Worm (Caenorhabditis elegans) whole organism, late embryonic: ENCODE results near the gene fbxb-55.
A peak's percentile ranks its signal among the peaks of the same experiment; 100 is the strongest.

Experiments used
- C08G9.2 ChIP-seq: sonication (generic microtip); optimal IDR thresholded peaks from 2 replicates; lab custom pipeline; 2016; ENCODE audit warnings: mild to moderate bottlenecking, missing genetic modification characterization, moderate library complexity, missing compliant biosample characterization
- C38D4.7 ChIP-seq: fragments of 200-800 bp; sonication (Bioruptor generic); optimal IDR thresholded peaks from 2 replicates; lab custom pipeline; 2018; ENCODE audit warnings: mild to moderate bottlenecking, missing genetic modification characterization, moderate library complexity, missing compliant biosample characterization
- K02D7.2 ChIP-seq: sonication (generic microtip); optimal IDR thresholded peaks from 2 replicates; lab custom pipeline; 2017; ENCODE audit warnings: mild to moderate bottlenecking, missing genetic modification characterization, missing compliant biosample characterization
- K09A11.1 ChIP-seq: sonication (generic microtip); optimal IDR thresholded peaks from 2 replicates; lab custom pipeline; 2017; ENCODE audit warnings: antibody characterized with exemption, mild to moderate bottlenecking, missing genetic modification characterization, missing compliant biosample characterization; ENCODE audit not compliant: insufficient read depth
- T23F11.4 ChIP-seq: fragments of 200-800 bp; sonication (Bioruptor generic); optimal IDR thresholded peaks from 2 replicates; lab custom pipeline; 2018; ENCODE audit warnings: mild to moderate bottlenecking, missing genetic modification characterization, missing compliant biosample characterization
- Y22D7AL.16 ChIP-seq: sonication (generic microtip); optimal IDR thresholded peaks from 2 replicates; lab custom pipeline; 2016; ENCODE audit warnings: missing genetic modification characterization, missing compliant biosample characterization
- ceh-14 ChIP-seq: sonication (generic microtip); optimal IDR thresholded peaks from 2 replicates; lab custom pipeline; 2016; ENCODE audit warnings: missing genotype, missing genetic modification characterization, missing compliant biosample characterization
- ceh-18 ChIP-seq: sonication (generic microtip); optimal IDR thresholded peaks from 2 replicates; lab custom pipeline; 2016; ENCODE audit warnings: missing genetic modification characterization, missing compliant biosample characterization
- ceh-2 ChIP-seq: sonication (generic microtip); optimal IDR thresholded peaks from 2 replicates; lab custom pipeline; 2016; ENCODE audit warnings: missing genotype, missing genetic modification characterization, missing compliant biosample characterization
- ceh-22 ChIP-seq: sonication (generic microtip); optimal IDR thresholded peaks from 2 replicates; lab custom pipeline; 2017; ENCODE audit warnings: missing biosample characterization, missing genetic modification characterization
- ceh-30 ChIP-seq: fragments of 150-350 bp; optimal IDR thresholded peaks from 2 replicates; lab custom pipeline; 2014; ENCODE audit warnings: missing biosample characterization, missing genetic modification characterization
- ceh-31 ChIP-seq: sonication (generic microtip); optimal IDR thresholded peaks from 2 replicates; lab custom pipeline; 2016; ENCODE audit warnings: missing genetic modification characterization, missing compliant biosample characterization
- ceh-34 ChIP-seq: sonication (generic microtip); optimal IDR thresholded peaks from 2 replicates; lab custom pipeline; 2016; ENCODE audit warnings: mild to moderate bottlenecking, missing genetic modification characterization, missing compliant biosample characterization
- ceh-9 ChIP-seq: sonication (generic microtip); optimal IDR thresholded peaks from 2 replicates; lab custom pipeline; 2016; ENCODE audit warnings: mild to moderate bottlenecking, missing genetic modification characterization, inconsistent platforms, missing compliant biosample characterization
- che-1 ChIP-seq: sonication (generic microtip); optimal IDR thresholded peaks from 2 replicates; lab custom pipeline; 2016; ENCODE audit warnings: mild to moderate bottlenecking, missing genetic modification characterization, missing compliant biosample characterization
- dve-1 ChIP-seq: sonication (generic microtip); optimal IDR thresholded peaks from 2 replicates; lab custom pipeline; 2017; ENCODE audit warnings: antibody characterized with exemption, mild to moderate bottlenecking, missing genetic modification characterization, missing compliant biosample characterization
- elt-2 ChIP-seq: sonication (generic microtip); optimal IDR thresholded peaks from 2 replicates; lab custom pipeline; 2016; ENCODE audit warnings: missing genetic modification reagents, missing genetic modification characterization, missing compliant biosample characterization
- fax-1 ChIP-seq: sonication (generic microtip); optimal IDR thresholded peaks from 2 replicates; lab custom pipeline; 2016; ENCODE audit warnings: missing genotype, missing genetic modification characterization, missing compliant biosample characterization
- gmeb-2 ChIP-seq: sonication (generic microtip); optimal IDR thresholded peaks from 2 replicates; lab custom pipeline; 2016; ENCODE audit warnings: missing genetic modification characterization, inconsistent platforms, missing compliant biosample characterization
- hlh-30 ChIP-seq: sonication (generic microtip); optimal IDR thresholded peaks from 2 replicates; lab custom pipeline; 2017; ENCODE audit warnings: antibody characterized with exemption, missing genetic modification characterization, missing compliant biosample characterization; ENCODE audit not compliant: insufficient read depth
- hlh-8 ChIP-seq: sonication (generic microtip); optimal IDR thresholded peaks from 2 replicates; lab custom pipeline; 2016; ENCODE audit warnings: missing genotype, missing genetic modification characterization, missing compliant biosample characterization
- lim-6 ChIP-seq: sonication (generic microtip); optimal IDR thresholded peaks from 2 replicates; lab custom pipeline; 2016; ENCODE audit warnings: missing genetic modification characterization, missing compliant biosample characterization
- lin-11 ChIP-seq: fragments of 200-800 bp; sonication (Bioruptor generic); optimal IDR thresholded peaks from 2 replicates; lab custom pipeline; 2018; ENCODE audit warnings: mild to moderate bottlenecking, missing genetic modification characterization, missing compliant biosample characterization
- madf-2 ChIP-seq: sonication (generic microtip); optimal IDR thresholded peaks from 2 replicates; lab custom pipeline; 2017; ENCODE audit warnings: missing genetic modification characterization, missing compliant biosample characterization
- mec-3 ChIP-seq: sonication (generic microtip); optimal IDR thresholded peaks from 2 replicates; lab custom pipeline; 2016; ENCODE audit warnings: borderline replicate concordance, missing genetic modification characterization, missing compliant biosample characterization
- nfya-1 ChIP-seq: sonication (generic microtip); optimal IDR thresholded peaks from 2 replicates; lab custom pipeline; 2017; ENCODE audit warnings: missing genetic modification characterization, mild to moderate bottlenecking, missing compliant biosample characterization, antibody characterized with exemption, moderate library complexity
- nhr-232 ChIP-seq: sonication (generic microtip); optimal IDR thresholded peaks from 2 replicates; lab custom pipeline; 2016; ENCODE audit warnings: missing genetic modification characterization, missing compliant biosample characterization
- odd-2 ChIP-seq: sonication (generic microtip); optimal IDR thresholded peaks from 2 replicates; lab custom pipeline; 2017; ENCODE audit warnings: antibody characterized with exemption, mild to moderate bottlenecking, missing genetic modification characterization, missing compliant biosample characterization
- pag-3 ChIP-seq: sonication (generic microtip); optimal IDR thresholded peaks from 2 replicates; lab custom pipeline; 2016; ENCODE audit warnings: missing compliant biosample characterization, missing genetic modification characterization, borderline replicate concordance
- pat-9 ChIP-seq: fragments of 200-800 bp; sonication (Bioruptor generic); optimal IDR thresholded peaks from 2 replicates; lab custom pipeline; 2018; ENCODE audit warnings: mild to moderate bottlenecking, missing genetic modification characterization, moderate library complexity, missing compliant biosample characterization
- pax-1 ChIP-seq: fragments of 150-350 bp; optimal IDR thresholded peaks from 2 replicates; lab custom pipeline; 2014; ENCODE audit warnings: missing biosample characterization, missing genetic modification characterization
- pha-2 ChIP-seq: sonication (generic microtip); optimal IDR thresholded peaks from 2 replicates; lab custom pipeline; 2017; ENCODE audit warnings: mild to moderate bottlenecking, missing genetic modification characterization, missing compliant biosample characterization
- pha-4 ChIP-seq: fragments of 150-350 bp; optimal IDR thresholded peaks from 2 replicates; lab custom pipeline; 2018; ENCODE audit warnings: missing biosample characterization, missing genetic modification reagents, missing genetic modification characterization
- pqm-1 ChIP-seq: sonication (generic microtip); optimal IDR thresholded peaks from 2 replicates; lab custom pipeline; 2016; ENCODE audit warnings: missing genetic modification characterization, missing compliant biosample characterization
- pros-1 ChIP-seq: fragments of 150-350 bp; optimal IDR thresholded peaks from 2 replicates; lab custom pipeline; 2014; ENCODE audit warnings: missing biosample characterization, missing genetic modification reagents, missing genetic modification characterization
- ref-2 ChIP-seq: sonication (generic microtip); optimal IDR thresholded peaks from 2 replicates; lab custom pipeline; 2016; ENCODE audit warnings: missing genetic modification characterization, missing compliant biosample characterization
- rnt-1 ChIP-seq: sonication (generic microtip); optimal IDR thresholded peaks from 2 replicates; lab custom pipeline; 2016; ENCODE audit warnings: missing genetic modification characterization, missing compliant biosample characterization
- syd-9 ChIP-seq: sonication (generic microtip); optimal IDR thresholded peaks from 2 replicates; lab custom pipeline; 2016; ENCODE audit warnings: mild to moderate bottlenecking, missing genetic modification characterization, moderate library complexity, missing compliant biosample characterization
- tbx-2 ChIP-seq: sonication (generic microtip); optimal IDR thresholded peaks from 2 replicates; lab custom pipeline; 2016; ENCODE audit warnings: missing genetic modification characterization, missing compliant biosample characterization
- ttx-3 ChIP-seq: sonication (generic microtip); optimal IDR thresholded peaks from 2 replicates; lab custom pipeline; 2016; ENCODE audit warnings: missing genetic modification reagents, missing genetic modification characterization, missing compliant biosample characterization
- unc-3 ChIP-seq, 2 experiments: fragments of 200-800 bp in 1 of 2; sonication (Bioruptor generic) in 1 of 2; sonication (generic microtip) in 1 of 2; conservative IDR thresholded peaks in 1 of 2; optimal IDR thresholded peaks in 1 of 2; 2 replicates each; pipeline versions ENCODE4 v1.3.6 to Lab custom; 2016 to 2022; ENCODE audit warnings: missing compliant biosample characterization in 2 of 2, missing genetic modification characterization in 2 of 2, missing genetic modification reagents in 1 of 2
- unc-42 ChIP-seq: sonication (generic microtip); optimal IDR thresholded peaks from 2 replicates; lab custom pipeline; 2016; ENCODE audit warnings: missing genotype, missing genetic modification characterization, missing compliant biosample characterization
- unc-55 ChIP-seq: sonication (generic microtip); optimal IDR thresholded peaks from 2 replicates; lab custom pipeline; 2017; ENCODE audit warnings: missing biosample characterization, missing genetic modification reagents, missing genetic modification characterization
- unc-86 ChIP-seq: sonication (generic microtip); optimal IDR thresholded peaks from 2 replicates; lab custom pipeline; 2016; ENCODE audit warnings: missing genetic modification characterization, missing compliant biosample characterization
- zip-5 ChIP-seq: sonication (generic microtip); optimal IDR thresholded peaks from 2 replicates; lab custom pipeline; 2016; ENCODE audit warnings: missing genetic modification characterization, missing compliant biosample characterization

Gene fbxb-55

DNA sequence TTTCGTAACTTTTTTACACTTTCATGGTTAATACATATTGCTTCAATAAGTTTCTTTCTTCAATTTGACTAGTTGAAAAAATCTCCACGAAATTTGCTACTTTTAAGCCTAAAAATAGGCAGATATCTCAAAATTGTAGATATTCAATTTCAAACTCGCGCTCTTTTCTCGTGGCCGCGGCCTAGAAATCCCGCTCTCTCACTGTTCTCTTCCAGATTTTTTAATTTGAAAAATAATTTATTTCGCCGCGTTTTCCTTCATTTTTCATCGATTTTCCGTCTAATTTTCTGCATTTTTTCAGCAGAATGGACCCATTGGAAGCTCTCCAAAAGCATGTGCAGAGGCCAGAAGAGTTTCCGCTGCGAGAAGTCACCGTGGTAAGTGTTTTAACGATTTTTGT lies 26.3 kb upstream of the fbxb-55 start, which contains the start of gene cdc-73 (continued):
- TF ChIP-seq fax-1 (tag; lab: Kevin White, UChicago), result peak; percentile 25
- peak; percentile 86 for TF ChIP-seq C08G9.2 (tag; lab: Kevin White, UChicago)
- peak; percentile 43 for TF ChIP-seq rnt-1 (tag; lab: Kevin White, UChicago)
- TF ChIP-seq hlh-8 (tag; lab: Kevin White, UChicago), result peak; percentile 66
- TF ChIP-seq unc-55 (GFP tag; lab: Kevin White, UChicago), result no peak
- no peak for TF ChIP-seq gmeb-2 (tag; lab: Kevin White, UChicago)
- no peak for TF ChIP-seq pat-9 (tag; lab: Kevin White, UChicago)
- no peak for TF ChIP-seq Y22D7AL.16 (tag; lab: Kevin White, UChicago)
- no peak for TF ChIP-seq ceh-30 (tag; lab: Kevin White, UChicago)
- peak; percentile 46 for TF ChIP-seq zip-5 (tag; lab: Kevin White, UChicago)
- no peak for TF ChIP-seq nhr-232 (tag; lab: Kevin White, UChicago)

DNA sequence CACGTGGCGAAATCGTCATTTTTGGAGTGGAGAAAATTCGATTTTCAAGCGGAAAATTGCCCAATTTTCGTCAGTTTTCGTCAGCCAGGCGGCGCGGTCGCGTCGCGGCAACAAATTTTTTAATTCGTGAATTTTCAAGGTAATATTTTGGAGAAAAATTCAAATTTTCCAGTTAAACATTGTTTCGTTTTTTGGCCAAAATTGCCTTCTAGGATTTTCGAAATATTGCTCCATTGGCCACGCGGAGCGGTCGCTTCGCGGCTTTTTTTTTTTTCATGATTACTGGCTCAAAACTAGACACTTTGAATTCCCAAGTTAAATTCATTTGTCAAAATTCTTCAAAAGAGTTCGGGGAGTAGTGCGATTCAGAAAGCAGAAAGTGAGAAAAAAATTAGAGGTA lies 21.0 kb upstream of the fbxb-55 start:
- TF ChIP-seq madf-2 (tag; lab: Kevin White, UChicago) (no peak), fax-1 (tag; lab: Kevin White, UChicago) (no peak), dve-1 (tag; lab: Kevin White, UChicago) (no peak), unc-3 (GFP tag; conservative IDR thresholded peaks at IDR 0.05; lab: Robert Waterston, UW) (no peak), unc-3 (tag; optimal IDR thresholded peaks at IDR 0.05; lab: Kevin White, UChicago) (no peak), ceh-34 (tag; lab: Kevin White, UChicago) (no peak), hlh-8 (tag; lab: Kevin White, UChicago) (no peak), lin-11 (tag; lab: Kevin White, UChicago) (no peak), hlh-30 (tag; lab: Kevin White, UChicago) (no peak), ceh-22 (tag; lab: Kevin White, UChicago) (no peak), pqm-1 (tag; lab: Kevin White, UChicago) (no peak), pag-3 (tag; lab: Kevin White, UChicago) (no peak), ceh-2 (no peak), pha-2 (tag; lab: Kevin White, UChicago) (no peak), pros-1 (tag; lab: Kevin White, UChicago) (no peak), lim-6 (tag; lab: Kevin White, UChicago) (no peak), nfya-1 (tag; lab: Kevin White, UChicago) (no peak), odd-2 (tag; lab: Kevin White, UChicago) (no peak), C38D4.7 (GFP tag; lab: Kevin White, UChicago) (no peak), pha-4 (tag; lab: Kevin White, UChicago) (no peak), mec-3 (tag; lab: Kevin White, UChicago) (no peak)

- TF ChIP-seq K02D7.2 (tag; lab: Kevin White, UChicago), result no peak
- TF ChIP-seq ceh-34 (tag; lab: Kevin White, UChicago), result peak; percentile 53
- peak; percentile 62 for TF ChIP-seq tbx-2 (tag; lab: Kevin White, UChicago)
- peak; percentile 38 for TF ChIP-seq T23F11.4 (GFP tag; lab: Kevin White, UChicago)
- TF ChIP-seq ceh-31 (tag; lab: Kevin White, UChicago), result peak; percentile 69
- TF ChIP-seq nfya-1 (tag; lab: Kevin White, UChicago), result peak; percentile 62
- TF ChIP-seq Y22D7AL.16 (tag; lab: Kevin White, UChicago), result no peak
- TF ChIP-seq C08G9.2 (tag; lab: Kevin White, UChicago), result peak; percentile 7
- no peak for TF ChIP-seq ceh-9 (tag; lab: Kevin White, UChicago)
- TF ChIP-seq dve-1 (tag; lab: Kevin White, UChicago), result peak; percentile 28
- TF ChIP-seq unc-42 (tag; lab: Kevin White, UChicago), result peak; percentile 65
- TF ChIP-seq pha-2 (tag; lab: Kevin White, UChicago), result peak; percentile 53
- no peak for TF ChIP-seq syd-9 (tag; lab: Kevin White, UChicago)
- TF ChIP-seq ceh-14 (tag; lab: Kevin White, UChicago), result peak; percentile 50
- TF ChIP-seq unc-86 (tag; lab: Kevin White, UChicago), result peak; percentile 49
- peak; percentile 40 for TF ChIP-seq pros-1 (tag; lab: Kevin White, UChicago)
- peak; percentile 51 for TF ChIP-seq ceh-18 (tag; lab: Kevin White, UChicago)
- TF ChIP-seq ceh-30 (tag; lab: Kevin White, UChicago), result peak; percentile 75
- TF ChIP-seq elt-2 (tag; lab: Kevin White, UChicago), result peak; percentile 58
- peak; percentile 34 for TF ChIP-seq unc-55 (GFP tag; lab: Kevin White, UChicago)
- peak; percentile 71 for TF ChIP-seq madf-2 (tag; lab: Kevin White, UChicago)
- no peak for TF ChIP-seq pax-1 (tag; lab: Kevin White, UChicago)
- peak; percentile 12 for TF ChIP-seq che-1 (tag; lab: Kevin White, UChicago)
- peak; percentile 25 for TF ChIP-seq ref-2
- peak; percentile 31 for TF ChIP-seq K09A11.1 (tag; lab: Kevin White, UChicago)
- TF ChIP-seq pag-3 (tag; lab: Kevin White, UChicago), result no peak
- TF ChIP-seq ttx-3 (tag; lab: Kevin White, UChicago), result peak; percentile 21
These were observed 19.1 kb upstream of the fbxb-55 start, which contains the start of gene pcn-1 for ce11 chrIV:4049398-4049998. Gene pcn-1, minus strand, starts transcription at chrIV:4049448.
